Fruit fly (Drosophila melanogaster) whole organism, embryonic: Measurements from ENCODE around the gene Abi.

ENCODE experiments used
- CG10979 ChIP-seq: fragments of 200-800 bp; sonication (Bioruptor generic); optimal IDR thresholded peaks from 2 replicates; lab custom pipeline; 2018; ENCODE audit warnings: missing biosample characterization, mild to moderate bottlenecking, missing genetic modification characterization, moderate library complexity
- CG11093 ChIP-seq: fragments of 200-800 bp; sonication (Bioruptor generic); IDR thresholded peaks from 3 replicates; pipeline ENCODE4 v1.3.6; 2022; ENCODE audit warnings: missing biosample characterization, missing genetic modification characterization
- CG12219 ChIP-seq: fragments of 200-800 bp; sonication (Bioruptor generic); optimal IDR thresholded peaks from 3 replicates; lab custom pipeline; 2018; ENCODE audit warnings: missing biosample characterization, mild to moderate bottlenecking, missing genetic modification characterization
- CG12769 ChIP-seq: fragments of 200-800 bp; sonication (Bioruptor generic); optimal IDR thresholded peaks from 2 replicates; lab custom pipeline; 2019; ENCODE audit warnings: missing biosample characterization, mild to moderate bottlenecking, missing genetic modification characterization, moderate library complexity
- CG13894 ChIP-seq: fragments of 200-800 bp; sonication (Bioruptor generic); optimal IDR thresholded peaks from 3 replicates; lab custom pipeline; 2018; ENCODE audit warnings: missing biosample characterization, mild to moderate bottlenecking, missing genetic modification characterization, moderate library complexity
- CG14710 ChIP-seq: fragments of 200-800 bp; sonication (Bioruptor generic); optimal IDR thresholded peaks from 3 replicates; lab custom pipeline; 2019; ENCODE audit warnings: missing biosample characterization, mild to moderate bottlenecking, missing genetic modification characterization, moderate library complexity
- CG15696 ChIP-seq: fragments of 200-800 bp; sonication (Bioruptor generic); optimal IDR thresholded peaks from 2 replicates; lab custom pipeline; 2019; ENCODE audit warnings: missing biosample characterization, mild to moderate bottlenecking, missing genetic modification characterization, moderate library complexity
- CG16779 ChIP-seq: fragments of 200-800 bp; sonication (Bioruptor generic); IDR thresholded peaks from 2 replicates; pipeline ENCODE4 v1.3.6; 2022; ENCODE audit warnings: missing biosample characterization, missing genetic modification characterization
- CG16813 ChIP-seq: fragments of 200-800 bp; sonication (Bioruptor generic); IDR thresholded peaks from 3 replicates; pipeline ENCODE4 v1.3.6; 2022; ENCODE audit warnings: missing biosample characterization, missing genetic modification characterization; ENCODE audit not compliant: partially characterized antibody
- CG17328 ChIP-seq: fragments of 200-800 bp; sonication (Bioruptor generic); IDR thresholded peaks from 2 replicates; pipeline ENCODE4 v1.3.6; 2022; ENCODE audit warnings: missing biosample characterization, missing genetic modification characterization
- CG17802 ChIP-seq: fragments of 200-800 bp; sonication (Bioruptor generic); optimal IDR thresholded peaks from 2 replicates; lab custom pipeline; 2018; ENCODE audit warnings: missing biosample characterization, mild to moderate bottlenecking, missing genetic modification characterization, moderate library complexity
- CG1832 ChIP-seq: fragments of 200-800 bp; sonication (Bioruptor generic); optimal IDR thresholded peaks from 2 replicates; lab custom pipeline; 2017; ENCODE audit warnings: missing biosample characterization, mild to moderate bottlenecking, missing genetic modification characterization, inconsistent platforms
- CG30431 ChIP-seq: fragments of 200-800 bp; sonication (Bioruptor generic); optimal IDR thresholded peaks from 2 replicates; lab custom pipeline; 2017; ENCODE audit warnings: missing biosample characterization, missing genetic modification characterization
- CG32772 ChIP-seq: fragments of 200-800 bp; sonication (Bioruptor generic); IDR thresholded peaks from 2 replicates; pipeline ENCODE4 v1.3.6; 2022; ENCODE audit warnings: missing biosample characterization, missing genetic modification characterization
- CG3995 ChIP-seq: fragments of 200-800 bp; sonication (Bioruptor generic); optimal IDR thresholded peaks from 3 replicates; lab custom pipeline; 2016; ENCODE audit warnings: missing biosample characterization, missing genetic modification characterization
- CG4282 ChIP-seq: fragments of 200-800 bp; sonication (Bioruptor generic); optimal IDR thresholded peaks from 2 replicates; lab custom pipeline; 2016; ENCODE audit warnings: missing biosample characterization, missing genetic modification characterization
- CG4328 ChIP-seq: fragments of 200-800 bp; sonication (Bioruptor generic); optimal IDR thresholded peaks from 3 replicates; lab custom pipeline; 2017; ENCODE audit warnings: missing biosample characterization, missing genetic modification reagents, missing genetic modification characterization
- CG4424 ChIP-seq: fragments of 200-800 bp; sonication (Bioruptor generic); optimal IDR thresholded peaks from 3 replicates; lab custom pipeline; 2016; ENCODE audit warnings: missing biosample characterization, missing genetic modification characterization
- CG5180 ChIP-seq: fragments of 200-800 bp; sonication (Bioruptor generic); optimal IDR thresholded peaks from 3 replicates; lab custom pipeline; 2017; ENCODE audit warnings: missing biosample characterization, missing genetic modification characterization, mild to moderate bottlenecking, moderate library complexity, missing genetic modification reagents
- CG6854 ChIP-seq: fragments of 200-800 bp; sonication (Bioruptor generic); optimal IDR thresholded peaks from 3 replicates; lab custom pipeline; 2017; ENCODE audit warnings: missing biosample characterization, mild to moderate bottlenecking, missing genetic modification characterization
- CG7357 ChIP-seq: fragments of 200-800 bp; sonication (Bioruptor generic); IDR thresholded peaks from 3 replicates; pipeline ENCODE4 v1.3.6; 2022; ENCODE audit warnings: missing biosample characterization, missing genetic modification characterization
- CG7372 ChIP-seq: fragments of 200-800 bp; sonication (Bioruptor generic); IDR thresholded peaks from 2 replicates; pipeline ENCODE4 v1.3.6; 2022; ENCODE audit warnings: missing biosample characterization, missing genetic modification characterization
- CG7786 ChIP-seq: fragments of 200-800 bp; sonication (Bioruptor generic); optimal IDR thresholded peaks from 2 replicates; lab custom pipeline; 2016; ENCODE audit warnings: missing biosample characterization, missing genetic modification characterization
- CG9609 ChIP-seq: fragments of 200-800 bp; sonication (Bioruptor generic); optimal IDR thresholded peaks from 3 replicates; lab custom pipeline; 2016; ENCODE audit warnings: missing biosample characterization, missing genetic modification characterization
- HmgD ChIP-seq: fragments of 200-800 bp; sonication (Bioruptor generic); optimal IDR thresholded peaks from 3 replicates; lab custom pipeline; 2016; ENCODE audit warnings: missing biosample characterization, missing genetic modification characterization
- HmgZ ChIP-seq: fragments of 200-800 bp; sonication (Bioruptor generic); optimal IDR thresholded peaks from 2 replicates; lab custom pipeline; 2018; ENCODE audit warnings: missing biosample characterization, mild to moderate bottlenecking, missing genetic modification characterization
- Lim3 ChIP-seq: fragments of 200-800 bp; sonication (Bioruptor generic); IDR thresholded peaks from 2 replicates; pipeline ENCODE4 v1.3.6; 2022; ENCODE audit warnings: missing biosample characterization, missing genetic modification characterization
- Med ChIP-seq: fragments of 200-800 bp; sonication (Bioruptor generic); peaks from one replicate; lab custom pipeline; 2016; ENCODE audit warnings: missing biosample characterization, missing genetic modification characterization, mild to moderate bottlenecking, inconsistent platforms, moderate library complexity
- Mrtf ChIP-seq: fragments of 200-800 bp; sonication (Bioruptor generic); IDR thresholded peaks from 3 replicates; pipeline ENCODE4 v1.3.6; 2022; ENCODE audit warnings: missing biosample characterization, missing genetic modification characterization
- NC2α ChIP-seq: fragments of 200-800 bp; sonication (Bioruptor generic); optimal IDR thresholded peaks from 2 replicates; lab custom pipeline; 2016; ENCODE audit warnings: missing biosample characterization, missing genetic modification characterization
- Opbp ChIP-seq: fragments of 200-800 bp; sonication (Bioruptor generic); IDR thresholded peaks from 3 replicates; pipeline ENCODE4 v1.3.6; 2022; ENCODE audit warnings: missing biosample characterization, missing genetic modification characterization; ENCODE audit not compliant: partially characterized antibody
- Rx ChIP-seq: fragments of 200-800 bp; sonication (Bioruptor generic); IDR thresholded peaks from 2 replicates; pipeline ENCODE4 v1.3.6; 2022; ENCODE audit warnings: missing biosample characterization, missing genetic modification characterization
- Xrp1 ChIP-seq: fragments of 200-800 bp; sonication (Bioruptor generic); IDR thresholded peaks from 2 replicates; pipeline ENCODE4 v1.3.6; 2022; ENCODE audit warnings: missing biosample characterization, missing genetic modification characterization
- cas ChIP-seq: fragments of 200-800 bp; sonication (Bioruptor generic); IDR thresholded peaks from 2 replicates; pipeline ENCODE4 v1.3.6; 2022; ENCODE audit warnings: missing biosample characterization, missing genetic modification characterization
- dati ChIP-seq: fragments of 200-800 bp; sonication (Bioruptor generic); IDR thresholded peaks from 2 replicates; pipeline ENCODE4 v1.3.6; 2022; ENCODE audit warnings: missing biosample characterization, missing genetic modification characterization
- eyg ChIP-seq: fragments of 200-800 bp; sonication (Bioruptor generic); optimal IDR thresholded peaks from 3 replicates; lab custom pipeline; 2016; ENCODE audit warnings: missing biosample characterization, missing genetic modification characterization
- ftz-f1 ChIP-seq: fragments of 200-800 bp; sonication (Bioruptor generic); optimal IDR thresholded peaks from 2 replicates; lab custom pipeline; 2016; ENCODE audit warnings: missing biosample characterization, missing genetic modification characterization
- gro ChIP-seq: fragments of 200-800 bp; sonication (Bioruptor generic); optimal IDR thresholded peaks from 2 replicates; lab custom pipeline; 2016; ENCODE audit warnings: missing biosample characterization, missing genetic modification characterization
- inv ChIP-seq: fragments of 200-800 bp; sonication (Bioruptor generic); IDR thresholded peaks from 2 replicates; pipeline ENCODE4 v1.3.6; 2022; ENCODE audit warnings: missing biosample characterization, missing genetic modification characterization; ENCODE audit not compliant: partially characterized antibody
- kay ChIP-seq: fragments of 200-800 bp; sonication (Bioruptor generic); optimal IDR thresholded peaks from 2 replicates; lab custom pipeline; 2016; ENCODE audit warnings: missing biosample characterization, missing genetic modification characterization
- onecut ChIP-seq: fragments of 200-800 bp; sonication (Bioruptor generic); IDR thresholded peaks from 2 replicates; pipeline ENCODE4 v1.3.6; 2022; ENCODE audit warnings: missing biosample characterization, missing genetic modification characterization
- pan ChIP-seq, 4 experiments: fragments of >200 bp in 3 of 4; fragments of 200-800 bp in 1 of 4; sonication (Bioruptor generic) in 1 of 4; optimal IDR thresholded peaks in 3 of 4; IDR thresholded peaks in 1 of 4; 2 replicates each; pipeline versions ENCODE4 v1.3.6 to Lab custom; 2017 to 2022; ENCODE audit warnings: missing biosample characterization in 2 of 4, missing genetic modification characterization in 2 of 4, mixed read lengths in 1 of 4
- shn ChIP-seq: fragments of 200-800 bp; sonication (Bioruptor generic); optimal IDR thresholded peaks from 3 replicates; lab custom pipeline; 2016; ENCODE audit warnings: missing biosample characterization, missing genetic modification characterization
- sqz ChIP-seq: fragments of 200-800 bp; sonication (Bioruptor generic); optimal IDR thresholded peaks from 3 replicates; lab custom pipeline; 2018; ENCODE audit warnings: missing biosample characterization, mild to moderate bottlenecking, missing genetic modification characterization
- tup ChIP-seq: fragments of 200-800 bp; sonication (Bioruptor generic); optimal IDR thresholded peaks from 2 replicates; lab custom pipeline; 2016; ENCODE audit warnings: missing biosample characterization, mild to moderate bottlenecking, missing genetic modification characterization, moderate library complexity
- unc-4 ChIP-seq: fragments of 200-800 bp; sonication (Bioruptor generic); IDR thresholded peaks from 2 replicates; pipeline ENCODE4 v1.3.6; 2022; ENCODE audit warnings: missing biosample characterization, missing genetic modification characterization; ENCODE audit not compliant: partially characterized antibody
- wor ChIP-seq: fragments of 200-800 bp; sonication (Bioruptor generic); IDR thresholded peaks from 2 replicates; pipeline ENCODE4 v1.3.6; 2022; ENCODE audit warnings: missing biosample characterization, missing genetic modification characterization
- zen ChIP-seq: fragments of 200-800 bp; sonication (Bioruptor generic); optimal IDR thresholded peaks from 3 replicates; lab custom pipeline; 2018; ENCODE audit warnings: missing biosample characterization, mild to moderate bottlenecking, missing genetic modification characterization, moderate library complexity

Abi gene

dm6 chr3R:14108158-14108921, 13.9 kb downstream of the Abi start, which contains the start of gene CG12402 (continued):
- TF ChIP-seq CG4328 (peak; percentile 57), dati (GFP tag; lab: Robert Waterston, UW) (peak; percentile 76), CG7357 (GFP tag; lab: Robert Waterston, UW) (peak; percentile 73; the same call in 2 of the 3 replicates), CG10979 (tag; lab: Kevin White, UChicago) (peak; percentile 83), wor (peak; percentile 56), CG17802 (peak; percentile 51), CG32772 (GFP tag; lab: Robert Waterston, UW) (peak; percentile 81), CG12219 (GFP tag; lab: Kevin White, UChicago) (peak; percentile 82), CG30431 (GFP tag; lab: Kevin White, UChicago) (peak; percentile 63), kay (GFP tag; lab: Kevin White, UChicago) (peak; percentile 76), CG16813 (GFP tag; lab: Robert Waterston, UW) (no peak), Opbp (0 out of 3 replicates have a peak, but pooled peaks have one; percentile 43), onecut (GFP tag; lab: Robert Waterston, UW) (peak; percentile 83), CG14710 (tag; lab: Kevin White, UChicago) (peak; percentile 66), CG4282 (GFP tag; lab: Kevin White, UChicago) (no peak), CG11093 (peak; percentile 76; the same call in 2 of the 3 replicates), Lim3 (peak; percentile 34; the same call in 1 of the 2 replicates), NC2α (GFP tag; lab: Kevin White, UChicago) (peak; percentile 22), CG3995 (no peak), HmgZ (tag; lab: Kevin White, UChicago) (peak; percentile 73), gro (GFP tag; lab: Kevin White, UChicago) (peak; percentile 24), CG7372 (GFP tag; lab: Robert Waterston, UW) (peak; percentile 65), CG5180 (peak; percentile 75), CG9609 (GFP tag; lab: Kevin White, UChicago) (no peak), tup (GFP tag; lab: Kevin White, UChicago) (peak; percentile 45), shn (GFP tag; lab: Kevin White, UChicago) (peak; percentile 56), CG7786 (peak; percentile 51), sqz (peak; percentile 86), CG1832 (GFP tag; lab: Kevin White, UChicago) (no peak), CG17328 (GFP tag; lab: Robert Waterston, UW) (peak; percentile 92), CG13894 (tag; lab: Kevin White, UChicago) (peak; percentile 63), CG12769 (peak; percentile 89), CG6854 (GFP tag; lab: Kevin White, UChicago) (peak; percentile 68), pan (optimal IDR thresholded peaks at IDR 0.05; lab: Kevin White, UChicago) (no peak), pan (GFP tag; optimal IDR thresholded peaks at IDR 0.05 in 1 of 2, IDR thresholded peaks at IDR 0.05 in 1 of 2) (peak in 1 of 2 experiments; percentile 90), zen (tag; lab: Kevin White, UChicago) (peak; percentile 51), Med (GFP tag; lab: Kevin White, UChicago) (peak; percentile 94), CG15696 (peak; percentile 75), Xrp1 (peak; percentile 91), CG4424 (peak; percentile 88), eyg (peak; percentile 6), HmgD (peak; percentile 45), unc-4 (peak; percentile 42; the same call in 1 of the 2 replicates), ftz-f1 (GFP tag; lab: Kevin White, UChicago) (peak; percentile 99), Mrtf (GFP tag; lab: Robert Waterston, UW) (peak; percentile 84), Rx (peak; percentile 74), cas (GFP tag; lab: Robert Waterston, UW) (peak; percentile 69; the same call in 1 of the 2 replicates), inv (no peak), CG16779 (0 out of 2 replicates have a peak, but pooled peaks have one; percentile 30)
